Worm (Caenorhabditis elegans) whole organism, late embryonic: ENCODE data around the gene klp-12.

ENCODE experiments used
- F13H6.1 ChIP-seq: sonication (generic microtip); optimal IDR thresholded peaks from 2 replicates; lab custom pipeline; 2016; ENCODE audit warnings: missing genetic modification characterization, missing compliant biosample characterization
- Y22D7AL.16 ChIP-seq: sonication (generic microtip); optimal IDR thresholded peaks from 2 replicates; lab custom pipeline; 2016; ENCODE audit warnings: missing genetic modification characterization, missing compliant biosample characterization
- ama-1 ChIP-seq: fragments of 150-350 bp; optimal IDR thresholded peaks from 2 replicates; lab custom pipeline; 2014
- ceh-2 ChIP-seq: sonication (generic microtip); optimal IDR thresholded peaks from 2 replicates; lab custom pipeline; 2016; ENCODE audit warnings: missing genotype, missing genetic modification characterization, missing compliant biosample characterization
- dve-1 ChIP-seq: sonication (generic microtip); optimal IDR thresholded peaks from 2 replicates; lab custom pipeline; 2017; ENCODE audit warnings: antibody characterized with exemption, mild to moderate bottlenecking, missing genetic modification characterization, missing compliant biosample characterization
- fax-1 ChIP-seq: sonication (generic microtip); optimal IDR thresholded peaks from 2 replicates; lab custom pipeline; 2016; ENCODE audit warnings: missing genotype, missing genetic modification characterization, missing compliant biosample characterization
- nfya-1 ChIP-seq: sonication (generic microtip); optimal IDR thresholded peaks from 2 replicates; lab custom pipeline; 2017; ENCODE audit warnings: missing genetic modification characterization, mild to moderate bottlenecking, missing compliant biosample characterization, antibody characterized with exemption, moderate library complexity
- pha-4 ChIP-seq: fragments of 150-350 bp; optimal IDR thresholded peaks from 2 replicates; lab custom pipeline; 2018; ENCODE audit warnings: missing biosample characterization, missing genetic modification reagents, missing genetic modification characterization
- pqm-1 ChIP-seq: sonication (generic microtip); optimal IDR thresholded peaks from 2 replicates; lab custom pipeline; 2016; ENCODE audit warnings: missing genetic modification characterization, missing compliant biosample characterization
- ref-2 ChIP-seq: sonication (generic microtip); optimal IDR thresholded peaks from 2 replicates; lab custom pipeline; 2016; ENCODE audit warnings: missing genetic modification characterization, missing compliant biosample characterization
- tbx-2 ChIP-seq: sonication (generic microtip); optimal IDR thresholded peaks from 2 replicates; lab custom pipeline; 2016; ENCODE audit warnings: missing genetic modification characterization, missing compliant biosample characterization
- ztf-16 ChIP-seq: sonication (generic microtip); optimal IDR thresholded peaks from 2 replicates; lab custom pipeline; 2017; ENCODE audit warnings: missing genetic modification characterization, missing compliant biosample characterization

DNA sequence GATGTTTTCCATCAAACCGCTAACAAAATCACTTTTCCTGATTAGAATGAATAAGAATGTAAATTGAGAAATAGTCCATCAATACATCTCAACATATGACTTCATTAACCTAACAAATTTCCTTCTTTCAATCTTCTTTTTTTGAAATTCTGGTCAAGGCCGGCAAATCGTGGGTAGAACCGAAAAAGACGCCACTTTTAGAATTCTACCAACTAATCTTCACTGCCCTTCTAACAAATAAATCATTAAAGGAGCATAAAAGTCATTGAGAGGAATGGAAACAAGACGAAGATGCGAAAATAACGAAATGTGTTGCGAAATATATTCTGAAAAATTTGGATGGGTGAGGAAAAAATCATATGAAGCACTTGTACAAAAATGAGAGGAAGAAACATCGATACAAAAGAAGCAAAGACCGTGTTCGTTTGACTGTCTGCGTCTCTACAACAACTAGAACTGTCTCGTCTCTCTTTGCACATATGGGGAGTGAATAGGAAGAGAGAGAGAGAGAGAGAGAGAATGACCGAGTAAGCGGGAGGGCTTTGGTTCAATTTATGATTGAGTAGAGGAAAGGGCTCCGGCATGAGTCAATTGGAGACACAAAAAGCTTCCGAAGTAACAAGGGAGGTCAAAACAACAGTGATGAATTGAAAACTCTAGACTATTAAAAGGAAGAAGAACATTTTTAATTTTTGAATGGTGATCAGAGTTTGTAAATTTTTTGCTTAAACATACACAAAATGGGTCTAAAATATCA lies 4.3 kb upstream of the klp-12 start:
- TF ChIP-seq fax-1 (tag; lab: Kevin White, UChicago) (no peak), ama-1 (lab: Kevin White, UChicago) (no peak), dve-1 (tag; lab: Kevin White, UChicago) (no peak), F13H6.1 (no peak), ceh-2 (no peak), ref-2 (tag; lab: Kevin White, UChicago) (no peak), Y22D7AL.16 (tag; lab: Kevin White, UChicago) (no peak), ztf-16 (tag; lab: Kevin White, UChicago) (no peak), pqm-1 (tag; lab: Kevin White, UChicago) (no peak), tbx-2 (tag; lab: Kevin White, UChicago) (peak; percentile 0), nfya-1 (tag; lab: Kevin White, UChicago) (peak; percentile 5), pha-4 (tag; lab: Kevin White, UChicago) (no peak)
